Fruit fly (Drosophila melanogaster): ENCODE data around the gene lcs.

lcs gene

dm6 chrX:21373659-21374426 is 23.3 kb downstream of the lcs start, which contains the start of gene slgA (continued):
- TF ChIP-seq CG8089 (GFP tag; optimal IDR thresholded peaks at IDR 0.05) (peak; percentile 34), Tbp (GFP tag; optimal IDR thresholded peaks at IDR 0.05) (no peak), gfzf (GFP tag; optimal IDR thresholded peaks at IDR 0.05) (peak; percentile 27), ewg (GFP tag; optimal IDR thresholded peaks at IDR 0.05) (peak; percentile 13), CG7745 (tag; optimal IDR thresholded peaks at IDR 0.05) (no peak), CG6654 (GFP tag; optimal IDR thresholded peaks at IDR 0.05) (no peak), lola (GFP tag; optimal IDR thresholded peaks at IDR 0.05) (no peak), ash1 (GFP tag; optimal IDR thresholded peaks at IDR 0.05) (no peak), Vsx1 (GFP tag; optimal IDR thresholded peaks at IDR 0.05) (no peak), CG16863 (GFP tag; optimal IDR thresholded peaks at IDR 0.05) (no peak), dan (GFP tag; IDR thresholded peaks at IDR 0.05) (no peak), gsb-n (tag; optimal IDR thresholded peaks at IDR 0.05) (no peak), stwl (tag; optimal IDR thresholded peaks at IDR 0.05) (peak; percentile 77), sim (GFP tag; IDR thresholded peaks at IDR 0.05) (no peak), ham (GFP tag; IDR thresholded peaks at IDR 0.05) (no peak), MESR4 (GFP tag; optimal IDR thresholded peaks at IDR 0.05) (peak; percentile 32), ftz-f1 (GFP tag; optimal IDR thresholded peaks at IDR 0.05) (no peak), CG10321 (GFP tag; IDR thresholded peaks at IDR 0.05) (peak; percentile 68), cwo (GFP tag; optimal IDR thresholded peaks at IDR 0.05) (peak; percentile 93), CG9215 (GFP tag; IDR thresholded peaks at IDR 0.05) (no peak), CG7987 (GFP tag; optimal IDR thresholded peaks at IDR 0.05) (no peak), CG32772 (GFP tag; IDR thresholded peaks at IDR 0.05) (no peak), slou (GFP tag; optimal IDR thresholded peaks at IDR 0.05) (no peak), fd102C (GFP tag; optimal IDR thresholded peaks at IDR 0.05) (no peak), Doc2 (GFP tag; IDR thresholded peaks at IDR 0.05) (no peak), peb (GFP tag; IDR thresholded peaks at IDR 0.05) (no peak), org-1 (GFP tag; optimal IDR thresholded peaks at IDR 0.05) (no peak), CG18619 (GFP tag; optimal IDR thresholded peaks at IDR 0.05) (no peak), CG15073 (GFP tag; optimal IDR thresholded peaks at IDR 0.05) (peak; percentile 89), CG14014 (GFP tag; IDR thresholded peaks at IDR 0.05) (no peak), Hey (tag; optimal IDR thresholded peaks at IDR 0.05) (no peak), CG6175 (GFP tag; IDR thresholded peaks at IDR 0.05) (no peak), Dref (GFP tag; IDR thresholded peaks at IDR 0.05) (peak; percentile 82), Ets97D (GFP tag; optimal IDR thresholded peaks at IDR 0.05) (peak; percentile 84), CG6689 (GFP tag; IDR thresholded peaks at IDR 0.05) (no peak), inv (GFP tag; IDR thresholded peaks at IDR 0.05; ENCODE audit: partially characterized antibody) (peak; percentile 55), corto (GFP tag; optimal IDR thresholded peaks at IDR 0.05) (no peak), CG11093 (GFP tag; IDR thresholded peaks at IDR 0.05) (no peak), BtbVII (GFP tag; optimal IDR thresholded peaks at IDR 0.05) (no peak), pum (GFP tag; optimal IDR thresholded peaks at IDR 0.05) (peak; percentile 19), CG12659 (GFP tag; optimal IDR thresholded peaks at IDR 0.05) (peak; percentile 63), CG16813 (GFP tag; IDR thresholded peaks at IDR 0.05; ENCODE audit: partially characterized antibody) (peak; percentile 75), CG11560 (tag; IDR thresholded peaks at IDR 0.05) (no peak), CG2129 (GFP tag; IDR thresholded peaks at IDR 0.05; ENCODE audit: partially characterized antibody) (peak; percentile 33; the same call in 1 of the 2 replicates), NK7.1 (GFP tag; optimal IDR thresholded peaks at IDR 0.05) (no peak), vnd (GFP tag; IDR thresholded peaks at IDR 0.05; ENCODE audit: partially characterized antibody) (peak; percentile 72), crol (GFP tag; IDR thresholded peaks at IDR 0.05) (peak; percentile 83), CG4730 (GFP tag; IDR thresholded peaks at IDR 0.05) (no peak), CTCF (GFP tag; optimal IDR thresholded peaks at IDR 0.05) (no peak), sna (GFP tag; IDR thresholded peaks at IDR 0.05; ENCODE audit: partially characterized antibody) (0 out of 2 replicates have a peak, but pooled peaks have one; percentile 37)
